Worm (Caenorhabditis elegans): ENCODE measurements around the gene ndx-3.
"Not testable (repeated sequence)": the region's sequence is repeated elsewhere in the genome, so short reads cannot be mapped to it uniquely, and the experiment has no call there.

Gene ndx-3

ce11 chrII:4953289-4953688, at the start of gene ndx-3:
ndx-3 (plus strand) TSS chrII:4953589.
- TF ChIP-seq drap-1 (GFP tag; optimal IDR thresholded peaks at IDR 0.05), result no peak
- no peak for TF ChIP-seq ceh-83 (GFP tag; optimal IDR thresholded peaks at IDR 0.05)
- no peak for TF ChIP-seq bed-3 (GFP tag; optimal IDR thresholded peaks at IDR 0.05)
- no peak for TF ChIP-seq lin-13 (tag; optimal IDR thresholded peaks at IDR 0.05)
- no peak for TF ChIP-seq elt-1 (tag; optimal IDR thresholded peaks at IDR 0.05; ENCODE audit: borderline replicate concordance, insufficient read depth)
- TF ChIP-seq mab-5 (tag; optimal IDR thresholded peaks at IDR 0.05), result no peak
- TF ChIP-seq nhr-237 (tag; optimal IDR thresholded peaks at IDR 0.05), result no peak
- TF ChIP-seq tbx-8 (GFP tag; optimal IDR thresholded peaks at IDR 0.05), result no peak
- no peak for TF ChIP-seq elt-3 (tag; optimal IDR thresholded peaks at IDR 0.05)
- no peak for TF ChIP-seq snpc-4 (tag; optimal IDR thresholded peaks at IDR 0.05)

- TF ChIP-seq ham-2 (GFP tag; optimal IDR thresholded peaks at IDR 0.05); nhr-237 (tag; optimal IDR thresholded peaks at IDR 0.05); nhr-12 (tag; optimal IDR thresholded peaks at IDR 0.05): not testable (repeated sequence)
These were observed 49.7 kb upstream of the ndx-3 start, which contains the start of gene sgt-1 for ce11 chrII:4903696-4904095. sgt-1 (minus strand) TSS chrII:4903796.

ce11 chrII:4904277-4904676, 49.1 kb upstream of the ndx-3 start:
- TF ChIP-seq nhr-12 (tag; optimal IDR thresholded peaks at IDR 0.05) (no peak), hlh-1 (tag; optimal IDR thresholded peaks at IDR 0.05) (peak; percentile 84), drap-1 (GFP tag; optimal IDR thresholded peaks at IDR 0.05) (no peak), elt-1 (tag; optimal IDR thresholded peaks at IDR 0.05; ENCODE audit: borderline replicate concordance, insufficient read depth) (no peak), cnd-1 (tag; optimal IDR thresholded peaks at IDR 0.05) (no peak), pha-4 (tag; optimal IDR thresholded peaks at IDR 0.05) (peak; percentile 70), nhr-237 (tag; optimal IDR thresholded peaks at IDR 0.05) (peak; percentile 40), ham-2 (GFP tag; optimal IDR thresholded peaks at IDR 0.05) (peak; percentile 50), lsy-2 (tag; optimal IDR thresholded peaks at IDR 0.05) (peak; percentile 56), unc-62 (GFP tag; optimal IDR thresholded peaks at IDR 0.05) (peak; percentile 97), mep-1 (tag; optimal IDR thresholded peaks at IDR 0.05) (peak; percentile 41), unc-120 (tag; optimal IDR thresholded peaks at IDR 0.05; ENCODE audit: poor library complexity, severe bottlenecking) (peak; percentile 34), ces-1 (GFP tag; optimal IDR thresholded peaks at IDR 0.05) (peak; percentile 93)

ce11 chrII:4904778-4905177, 48.6 kb upstream of the ndx-3 start, which contains the start of gene btbd-10:
btbd-10 (plus strand) TSS chrII:4905008.
- no peak for TF ChIP-seq lin-32 (GFP tag; optimal IDR thresholded peaks at IDR 0.05)
- TF ChIP-seq elt-3 (tag; optimal IDR thresholded peaks at IDR 0.05), result no peak
- no peak for TF ChIP-seq mab-5 (tag; optimal IDR thresholded peaks at IDR 0.05)
- TF ChIP-seq flh-1 (GFP tag; optimal IDR thresholded peaks at IDR 0.05), result no peak
- TF ChIP-seq M03D4.4 (tag; optimal IDR thresholded peaks at IDR 0.05), result no peak
- no peak for TF ChIP-seq nhr-28 (tag; optimal IDR thresholded peaks at IDR 0.05)
- TF ChIP-seq nhr-76 (tag; optimal IDR thresholded peaks at IDR 0.05), result no peak
- no peak for TF ChIP-seq ces-1 (GFP tag; optimal IDR thresholded peaks at IDR 0.05)
- no peak for TF ChIP-seq snpc-4 (tag; optimal IDR thresholded peaks at IDR 0.05)
- no peak for TF ChIP-seq tbx-8 (GFP tag; optimal IDR thresholded peaks at IDR 0.05)
- TF ChIP-seq sem-2 (GFP tag; optimal IDR thresholded peaks at IDR 0.05), result no peak
- TF ChIP-seq nhr-12 (tag; optimal IDR thresholded peaks at IDR 0.05), result no peak
- TF ChIP-seq ceh-39 (tag; optimal IDR thresholded peaks at IDR 0.05), result no peak
- no peak for TF ChIP-seq elt-1 (tag; optimal IDR thresholded peaks at IDR 0.05; ENCODE audit: borderline replicate concordance, insufficient read depth)
- no peak for TF ChIP-seq cnd-1 (tag; optimal IDR thresholded peaks at IDR 0.05)
- TF ChIP-seq mep-1 (tag; optimal IDR thresholded peaks at IDR 0.05), result no peak
- no peak for TF ChIP-seq sptf-1 (tag; optimal IDR thresholded peaks at IDR 0.05)

- TF ChIP-seq flh-1 (GFP tag; optimal IDR thresholded peaks at IDR 0.05), result no peak
- TF ChIP-seq blmp-1 (tag; optimal IDR thresholded peaks at IDR 0.05), result no peak
- TF ChIP-seq unc-120 (tag; optimal IDR thresholded peaks at IDR 0.05; ENCODE audit: poor library complexity, severe bottlenecking), result no peak
- TF ChIP-seq ceh-39 (tag; optimal IDR thresholded peaks at IDR 0.05), result no peak
These were observed 48.1 kb upstream of the ndx-3 start for ce11 chrII:4905331-4905730.

- TF ChIP-seq ztf-11 (tag; optimal IDR thresholded peaks at IDR 0.05), result no peak
- no peak for TF ChIP-seq blmp-1 (tag; optimal IDR thresholded peaks at IDR 0.05)
- TF ChIP-seq lin-13 (tag; optimal IDR thresholded peaks at IDR 0.05), result no peak
- no peak for TF ChIP-seq hlh-1 (tag; optimal IDR thresholded peaks at IDR 0.05)
- TF ChIP-seq M03D4.4 (tag; optimal IDR thresholded peaks at IDR 0.05), result no peak
- no peak for TF ChIP-seq nhr-76 (tag; optimal IDR thresholded peaks at IDR 0.05)
These were observed 47.5 kb upstream of the ndx-3 start for ce11 chrII:4905883-4906282.

All from whole organism, mixed stage, embryonic.